Fruit fly (Drosophila melanogaster) whole organism, embryonic: Measurements from ENCODE around the gene fz.

ENCODE experiments used
- BtbVII ChIP-seq: fragments of 200-800 bp; sonication (Bioruptor generic); optimal IDR thresholded peaks from 3 replicates; lab custom pipeline; 2017; ENCODE audit warnings: missing biosample characterization, mild to moderate bottlenecking, missing genetic modification characterization
- CG10431 ChIP-seq: fragments of 200-800 bp; sonication (Bioruptor generic); optimal IDR thresholded peaks from 3 replicates; lab custom pipeline; 2018; ENCODE audit warnings: missing biosample characterization, mild to moderate bottlenecking, missing genetic modification characterization
- CG10979 ChIP-seq: fragments of 200-800 bp; sonication (Bioruptor generic); optimal IDR thresholded peaks from 2 replicates; lab custom pipeline; 2018; ENCODE audit warnings: missing biosample characterization, mild to moderate bottlenecking, missing genetic modification characterization, moderate library complexity
- CG11456 ChIP-seq: fragments of 200-800 bp; sonication (Bioruptor generic); IDR thresholded peaks from 3 replicates; pipeline ENCODE4 v1.3.6; 2022; ENCODE audit warnings: missing biosample characterization, missing genetic modification characterization
- CG12236 ChIP-seq: fragments of 200-800 bp; sonication (Bioruptor generic); optimal IDR thresholded peaks from 2 replicates; lab custom pipeline; 2016; ENCODE audit warnings: missing biosample characterization, missing genetic modification characterization
- CG12391 ChIP-seq: fragments of 200-800 bp; sonication (Bioruptor generic); optimal IDR thresholded peaks from 3 replicates; lab custom pipeline; 2018; ENCODE audit warnings: missing biosample characterization, mild to moderate bottlenecking, missing genetic modification characterization, moderate library complexity
- CG13296 ChIP-seq: fragments of 200-800 bp; sonication (Bioruptor generic); optimal IDR thresholded peaks from 3 replicates; lab custom pipeline; 2018; ENCODE audit warnings: missing biosample characterization, mild to moderate bottlenecking, missing genetic modification characterization
- CG16813 ChIP-seq: fragments of 200-800 bp; sonication (Bioruptor generic); IDR thresholded peaks from 3 replicates; pipeline ENCODE4 v1.3.6; 2022; ENCODE audit warnings: missing biosample characterization, missing genetic modification characterization; ENCODE audit not compliant: partially characterized antibody
- CG18764 ChIP-seq: fragments of 200-800 bp; sonication (Bioruptor generic); optimal IDR thresholded peaks from 3 replicates; lab custom pipeline; 2016; ENCODE audit warnings: missing biosample characterization, missing genetic modification characterization
- CG2129 ChIP-seq: fragments of 200-800 bp; sonication (Bioruptor generic); IDR thresholded peaks from 2 replicates; pipeline ENCODE4 v1.3.6; 2022; ENCODE audit warnings: missing biosample characterization, missing genetic modification characterization; ENCODE audit not compliant: partially characterized antibody
- CG34224 ChIP-seq: fragments of 200-800 bp; sonication (Bioruptor generic); IDR thresholded peaks from 3 replicates; pipeline ENCODE4 v1.3.6; 2022; ENCODE audit warnings: missing biosample characterization, missing genetic modification characterization; ENCODE audit not compliant: partially characterized antibody
- CG4404 ChIP-seq: fragments of 200-800 bp; sonication (Bioruptor generic); IDR thresholded peaks from 2 replicates; pipeline ENCODE4 v1.3.6; 2022; ENCODE audit warnings: missing biosample characterization, missing genetic modification characterization
- CG6272 ChIP-seq: fragments of 200-800 bp; sonication (Bioruptor generic); IDR thresholded peaks from 2 replicates; pipeline ENCODE4 v1.3.6; 2022; ENCODE audit warnings: missing biosample characterization, missing genetic modification characterization
- CG6791 ChIP-seq: fragments of 200-800 bp; sonication (Bioruptor generic); IDR thresholded peaks from 3 replicates; pipeline ENCODE4 v1.3.6; 2022; ENCODE audit warnings: missing biosample characterization, missing genetic modification characterization; ENCODE audit not compliant: partially characterized antibody
- Chrac-16 ChIP-seq: fragments of 200-800 bp; sonication (Bioruptor generic); optimal IDR thresholded peaks from 3 replicates; lab custom pipeline; 2016; ENCODE audit warnings: missing biosample characterization, missing genetic modification characterization
- D ChIP-seq, 2 experiments: fragments of 200-800 bp in 1 of 2; fragments of >200 bp in 1 of 2; sonication (Bioruptor generic) in 1 of 2; optimal IDR thresholded peaks; 2 replicates in 1 of 2; 3 replicates in 1 of 2; lab custom pipeline; 2017; ENCODE audit warnings: mild to moderate bottlenecking in 1 of 2, missing biosample characterization in 1 of 2, missing genetic modification characterization in 1 of 2, missing genetic modification reagents in 1 of 2
- Dip3 ChIP-seq: fragments of 200-800 bp; sonication (Bioruptor generic); optimal IDR thresholded peaks from 3 replicates; lab custom pipeline; 2016; ENCODE audit warnings: missing biosample characterization, missing genetic modification characterization
- Dp ChIP-seq: fragments of 200-800 bp; sonication (Bioruptor generic); optimal IDR thresholded peaks from 2 replicates; lab custom pipeline; 2018; ENCODE audit warnings: missing biosample characterization, mild to moderate bottlenecking, missing genetic modification characterization, moderate library complexity
- Fer3 ChIP-seq: fragments of 200-800 bp; sonication (Bioruptor generic); optimal IDR thresholded peaks from 2 replicates; lab custom pipeline; 2018; ENCODE audit warnings: missing biosample characterization, mild to moderate bottlenecking, missing genetic modification characterization, moderate library complexity
- HHEX ChIP-seq: fragments of 200-800 bp; sonication (Bioruptor generic); optimal IDR thresholded peaks from 3 replicates; lab custom pipeline; 2017; ENCODE audit warnings: missing biosample characterization, mild to moderate bottlenecking, missing genetic modification characterization, missing genetic modification reagents
- Hmr ChIP-seq: fragments of 200-800 bp; sonication (Bioruptor generic); optimal IDR thresholded peaks from 3 replicates; lab custom pipeline; 2017; ENCODE audit warnings: mild to moderate bottlenecking, missing biosample characterization, missing genetic modification reagents, missing genetic modification characterization
- Lhr ChIP-seq: fragments of 200-800 bp; sonication (Bioruptor generic); optimal IDR thresholded peaks from 3 replicates; lab custom pipeline; 2017; ENCODE audit warnings: mild to moderate bottlenecking, missing biosample characterization, missing genetic modification reagents, missing genetic modification characterization
- Lpt ChIP-seq: fragments of >200 bp; optimal IDR thresholded peaks from 2 replicates; lab custom pipeline; 2018; ENCODE audit warnings: missing biosample characterization, missing genetic modification characterization
- MESR4 ChIP-seq: fragments of 200-800 bp; sonication (Bioruptor generic); optimal IDR thresholded peaks from 2 replicates; lab custom pipeline; 2018; ENCODE audit warnings: missing biosample characterization, mild to moderate bottlenecking, missing genetic modification characterization, moderate library complexity
- Max ChIP-seq: fragments of 200-800 bp; sonication (Bioruptor generic); optimal IDR thresholded peaks from 2 replicates; lab custom pipeline; 2016; ENCODE audit warnings: missing biosample characterization, mild to moderate bottlenecking, missing genetic modification characterization
- Ravus ChIP-seq: fragments of 200-800 bp; sonication (Bioruptor generic); IDR thresholded peaks from 2 replicates; pipeline ENCODE4 v1.3.6; 2022; ENCODE audit warnings: missing biosample characterization, missing genetic modification characterization
- Spps ChIP-seq: fragments of 200-800 bp; sonication (Bioruptor generic); optimal IDR thresholded peaks from 2 replicates; lab custom pipeline; 2018; ENCODE audit warnings: missing biosample characterization, mild to moderate bottlenecking, missing genetic modification characterization
- az2 ChIP-seq: fragments of 200-800 bp; sonication (Bioruptor generic); optimal IDR thresholded peaks from 3 replicates; lab custom pipeline; 2016; ENCODE audit warnings: missing biosample characterization, missing genetic modification characterization
- cad ChIP-seq: fragments of >200 bp; optimal IDR thresholded peaks from 2 replicates; lab custom pipeline; 2017; ENCODE audit warnings: missing biosample characterization, missing genetic modification characterization
- dpn ChIP-seq, 2 experiments: fragments of 200-800 bp; sonication (Bioruptor generic); optimal IDR thresholded peaks; 3 replicates each; lab custom pipeline; 2016; ENCODE audit warnings: missing biosample characterization in 2 of 2, missing genetic modification characterization in 2 of 2
- ewg ChIP-seq: fragments of 200-800 bp; sonication (Bioruptor generic); optimal IDR thresholded peaks from 3 replicates; lab custom pipeline; 2017; ENCODE audit warnings: mild to moderate bottlenecking, missing biosample characterization, missing genetic modification reagents, missing genetic modification characterization
- exex ChIP-seq: fragments of 200-800 bp; sonication (Bioruptor generic); optimal IDR thresholded peaks from 4 replicates; lab custom pipeline; 2018; ENCODE audit warnings: missing biosample characterization, mild to moderate bottlenecking, missing genetic modification characterization, moderate library complexity
- eyg ChIP-seq: fragments of 200-800 bp; sonication (Bioruptor generic); optimal IDR thresholded peaks from 3 replicates; lab custom pipeline; 2016; ENCODE audit warnings: missing biosample characterization, missing genetic modification characterization
- gem ChIP-seq: fragments of 200-800 bp; sonication (Bioruptor generic); optimal IDR thresholded peaks from 2 replicates; lab custom pipeline; 2019; ENCODE audit warnings: missing biosample characterization, mild to moderate bottlenecking, missing genetic modification characterization, moderate library complexity
- hkb ChIP-seq, 2 experiments: fragments of 200-800 bp in 1 of 2; fragments of >200 bp in 1 of 2; sonication (Bioruptor generic) in 1 of 2; IDR thresholded peaks in 1 of 2; optimal IDR thresholded peaks in 1 of 2; 2 replicates each; pipeline versions ENCODE4 v1.3.6 to Lab custom; 2017 to 2022; ENCODE audit warnings: missing biosample characterization in 1 of 2, missing genetic modification characterization in 1 of 2
- lola ChIP-seq, 3 experiments: fragments of >200 bp in 2 of 3; fragments of 200-800 bp in 1 of 3; sonication (Bioruptor generic) in 1 of 3; optimal IDR thresholded peaks; 2 replicates each; lab custom pipeline; 2017 to 2019; ENCODE audit warnings: missing biosample characterization in 3 of 3, missing genetic modification characterization in 3 of 3, mild to moderate bottlenecking in 1 of 3, moderate library complexity in 1 of 3
- maf-S ChIP-seq: fragments of 200-800 bp; sonication (Bioruptor generic); optimal IDR thresholded peaks from 2 replicates; lab custom pipeline; 2016; ENCODE audit warnings: missing biosample characterization, missing genetic modification characterization
- mirr ChIP-seq: fragments of 200-800 bp; sonication (Bioruptor generic); optimal IDR thresholded peaks from 3 replicates; lab custom pipeline; 2018; ENCODE audit warnings: missing biosample characterization, mild to moderate bottlenecking, missing genetic modification characterization
- pb ChIP-seq: fragments of 200-800 bp; sonication (Bioruptor generic); optimal IDR thresholded peaks from 3 replicates; lab custom pipeline; 2016; ENCODE audit warnings: missing biosample characterization, missing genetic modification characterization
- pnt ChIP-seq: fragments of 200-800 bp; sonication (Bioruptor generic); optimal IDR thresholded peaks from 3 replicates; lab custom pipeline; 2016; ENCODE audit warnings: missing biosample characterization, missing genetic modification characterization
- sens-2 ChIP-seq: fragments of 200-800 bp; sonication (Bioruptor generic); IDR thresholded peaks from 2 replicates; pipeline ENCODE4 v1.3.6; 2022; ENCODE audit warnings: missing biosample characterization, missing genetic modification characterization
- sisA ChIP-seq: fragments of 200-800 bp; sonication (Bioruptor generic); IDR thresholded peaks from 2 replicates; pipeline ENCODE4 v1.3.6; 2022; ENCODE audit warnings: missing biosample characterization, missing genetic modification characterization
- slou ChIP-seq: fragments of 200-800 bp; sonication (Bioruptor generic); optimal IDR thresholded peaks from 3 replicates; lab custom pipeline; 2016; ENCODE audit warnings: missing biosample characterization, missing genetic modification characterization
- sr ChIP-seq: fragments of 200-800 bp; sonication (Bioruptor generic); IDR thresholded peaks from 3 replicates; pipeline ENCODE4 v1.3.6; 2022; ENCODE audit warnings: missing biosample characterization, missing genetic modification characterization
- tap ChIP-seq: fragments of 200-800 bp; optimal IDR thresholded peaks from 3 replicates; lab custom pipeline; 2019; ENCODE audit warnings: missing biosample characterization, mild to moderate bottlenecking, missing genetic modification characterization, moderate library complexity
- tgo ChIP-seq: fragments of 200-800 bp; sonication (Bioruptor generic); IDR thresholded peaks from 3 replicates; pipeline ENCODE4 v1.3.6; 2022; ENCODE audit warnings: missing biosample characterization, missing genetic modification characterization
- toy ChIP-seq: fragments of 200-800 bp; sonication (Bioruptor generic); IDR thresholded peaks from 2 replicates; pipeline ENCODE4 v1.3.6; 2022; ENCODE audit warnings: missing biosample characterization, missing genetic modification characterization
- unc-4 ChIP-seq: fragments of 200-800 bp; sonication (Bioruptor generic); IDR thresholded peaks from 2 replicates; pipeline ENCODE4 v1.3.6; 2022; ENCODE audit warnings: missing biosample characterization, missing genetic modification characterization; ENCODE audit not compliant: partially characterized antibody
- vvl ChIP-seq: fragments of 200-800 bp; sonication (Bioruptor generic); IDR thresholded peaks from 2 replicates; pipeline ENCODE4 v1.3.6; 2022; ENCODE audit warnings: missing biosample characterization, missing genetic modification characterization
- yki ChIP-seq: fragments of >200 bp; optimal IDR thresholded peaks from 3 replicates; lab custom pipeline; 2018

fz gene

dm6 chr3L:14410892-14411291 lies 136.7 kb downstream of the fz start (continued):
- no peak for TF ChIP-seq slou (GFP tag; lab: Kevin White, UChicago)
- no peak for TF ChIP-seq dpn (GFP tag; optimal IDR thresholded peaks at IDR 0.05; lab: Kevin White, UChicago)
- TF ChIP-seq CG10431 (GFP tag; lab: Kevin White, UChicago) = no peak
- no peak for TF ChIP-seq pb (GFP tag; lab: Kevin White, UChicago)
- TF ChIP-seq CG11456 (GFP tag; lab: Robert Waterston, UW) = no peak
- TF ChIP-seq sens-2 = no peak
- TF ChIP-seq MESR4 = no peak
- no peak for TF ChIP-seq BtbVII (GFP tag; lab: Kevin White, UChicago)
- no peak for TF ChIP-seq maf-S (GFP tag; lab: Kevin White, UChicago)
- TF ChIP-seq CG12391 = peak; percentile 57
- TF ChIP-seq tap = peak; percentile 44
- no peak for TF ChIP-seq mirr (GFP tag; lab: Kevin White, UChicago)
- TF ChIP-seq hkb (optimal IDR thresholded peaks at IDR 0.05; lab: Kevin White, UChicago) = no peak
- peak; percentile 47; the same call in 1 of the 2 replicates for TF ChIP-seq hkb (GFP tag; IDR thresholded peaks at IDR 0.05; lab: Robert Waterston, UW)
- TF ChIP-seq az2 (GFP tag; lab: Kevin White, UChicago) = peak; percentile 64
- peak; percentile 35 for TF ChIP-seq Fer3 (tag; lab: Kevin White, UChicago)
- TF ChIP-seq yki (lab: Kevin White, UChicago) = no peak
- no peak for TF ChIP-seq CG12236 (GFP tag; lab: Kevin White, UChicago)
- peak; percentile 19 for TF ChIP-seq ewg (GFP tag; lab: Kevin White, UChicago)
- no peak for TF ChIP-seq Lhr
- no peak for TF ChIP-seq Max (GFP tag; lab: Kevin White, UChicago)
- TF ChIP-seq Spps (tag; lab: Kevin White, UChicago) = peak; percentile 33
- TF ChIP-seq HHEX (GFP tag; lab: Kevin White, UChicago) = no peak
- TF ChIP-seq vvl = no peak
- no peak for TF ChIP-seq Dip3 (GFP tag; lab: Kevin White, UChicago)
- TF ChIP-seq pnt (GFP tag; lab: Kevin White, UChicago) = no peak
- TF ChIP-seq CG6791 (GFP tag; lab: Robert Waterston, UW) = no peak
- TF ChIP-seq CG16813 = no peak
- peak; percentile 34 for TF ChIP-seq Hmr
- no peak for TF ChIP-seq toy (GFP tag; lab: Robert Waterston, UW)
- TF ChIP-seq CG34224 (GFP tag; lab: Robert Waterston, UW) = no peak
- peak; percentile 53 for TF ChIP-seq CG10979 (tag; lab: Kevin White, UChicago)
- no peak for TF ChIP-seq Lpt (GFP tag; lab: Kevin White, UChicago)
- TF ChIP-seq tgo (GFP tag; lab: Robert Waterston, UW) = peak; percentile 28; the same call in 1 of the 3 replicates
- no peak for TF ChIP-seq Dp (GFP tag; lab: Kevin White, UChicago)
- TF ChIP-seq sisA = no peak
- no peak for TF ChIP-seq Ravus (GFP tag; lab: Robert Waterston, UW)
- no peak for TF ChIP-seq CG6272 (GFP tag; lab: Robert Waterston, UW)
- TF ChIP-seq CG18764 = no peak
- peak; percentile 66 for TF ChIP-seq gem (tag; lab: Kevin White, UChicago)
- no peak for TF ChIP-seq cad (GFP tag; lab: Kevin White, UChicago)
- TF ChIP-seq CG2129 (GFP tag; lab: Robert Waterston, UW) = no peak
- no peak for TF ChIP-seq sr
- TF ChIP-seq CG13296 (GFP tag; lab: Kevin White, UChicago) = no peak
- TF ChIP-seq CG4404 = no peak
- TF ChIP-seq D (optimal IDR thresholded peaks at IDR 0.05; lab: Kevin White, UChicago) = no peak
- no peak for TF ChIP-seq D (GFP tag; optimal IDR thresholded peaks at IDR 0.05; lab: Kevin White, UChicago)
- TF ChIP-seq lola (GFP tag; optimal IDR thresholded peaks at IDR 0.05; lab: Kevin White, UChicago) = peak in 1 of 3 experiments; percentile 21
- TF ChIP-seq unc-4 (GFP tag; lab: Robert Waterston, UW) = no peak
- no peak for TF ChIP-seq exex (tag; lab: Kevin White, UChicago)
- no peak for TF ChIP-seq Chrac-16
- TF ChIP-seq eyg (GFP tag; lab: Kevin White, UChicago) = no peak
